Worm (Caenorhabditis elegans) whole organism, midembryonic: ENCODE data around the gene oac-2.
A peak's percentile ranks its signal among the peaks of the same experiment; 100 is the strongest.
"Not testable (repeated sequence)": the region's sequence is repeated elsewhere in the genome, so short reads cannot be mapped to it uniquely, and the experiment has no call there.

Experiments used
- T22C8.4 ChIP-seq: fragments of 200-800 bp; sonication (Bioruptor generic); IDR thresholded peaks from 2 replicates; pipeline ENCODE4 v1.3.6; 2022; ENCODE audit warnings: missing genetic modification characterization, missing compliant biosample characterization
- cog-1 ChIP-seq: sonication (generic microtip); optimal IDR thresholded peaks from 2 replicates; lab custom pipeline; 2016; ENCODE audit warnings: missing genetic modification characterization, missing compliant biosample characterization
- flt-1 ChIP-seq: fragments of 200-800 bp; sonication (Bioruptor generic); IDR thresholded peaks from 2 replicates; pipeline ENCODE4 v1.3.6; 2022; ENCODE audit warnings: missing genetic modification characterization, missing compliant biosample characterization
- klf-2 ChIP-seq: fragments of 200-800 bp; sonication (Bioruptor generic); conservative IDR thresholded peaks from 2 replicates; pipeline ENCODE4 v1.3.6; 2022; ENCODE audit warnings: missing genetic modification reagents, missing genetic modification characterization, missing compliant biosample characterization
- med-1 ChIP-seq: sonication (generic microtip); optimal IDR thresholded peaks from 2 replicates; lab custom pipeline; 2017; ENCODE audit warnings: missing genetic modification characterization, mild to moderate bottlenecking, missing compliant biosample characterization, antibody characterized with exemption, missing genetic modification reagents; ENCODE audit not compliant: insufficient read depth
- ref-1 ChIP-seq: fragments of 200-800 bp; sonication (Bioruptor generic); conservative IDR thresholded peaks from 2 replicates; pipeline ENCODE4 v1.3.6; 2022; ENCODE audit warnings: missing genetic modification reagents, missing genetic modification characterization, missing compliant biosample characterization
- tab-1 ChIP-seq: fragments of 200-800 bp; sonication (Bioruptor generic); IDR thresholded peaks from 2 replicates; pipeline ENCODE4 v1.3.6; 2022; ENCODE audit warnings: missing genetic modification characterization, missing compliant biosample characterization
- ztf-23 ChIP-seq: fragments of 200-800 bp; sonication (Bioruptor generic); IDR thresholded peaks from 2 replicates; pipeline ENCODE4 v1.3.6; 2022; ENCODE audit warnings: missing genetic modification reagents, missing genetic modification characterization, missing compliant biosample characterization
- ztf-29 ChIP-seq: fragments of 200-800 bp; sonication (Bioruptor generic); IDR thresholded peaks from 2 replicates; pipeline ENCODE4 v1.3.6; 2022; ENCODE audit warnings: missing genetic modification reagents, missing genetic modification characterization, missing compliant biosample characterization

Gene oac-2

ce11 chrV:3475021-3475420 lies at the start of gene oac-2:
TSS of gene oac-2 (minus strand) at chrV:3475121.
- no peak for TF ChIP-seq ref-1 (GFP tag; lab: Robert Waterston, UW)
- TF ChIP-seq T22C8.4 = no peak
- no peak for TF ChIP-seq ztf-29 (GFP tag; lab: Robert Waterston, UW)
- TF ChIP-seq klf-2 (GFP tag; lab: Robert Waterston, UW) = no peak
- no peak for TF ChIP-seq flt-1 (GFP tag; lab: Robert Waterston, UW)
- TF ChIP-seq med-1 = no peak
- TF ChIP-seq cog-1 (tag; lab: Kevin White, UChicago) = no peak
- no peak for TF ChIP-seq ztf-23 (GFP tag; lab: Robert Waterston, UW)
- no peak for TF ChIP-seq tab-1 (GFP tag; lab: Robert Waterston, UW)

- TF ChIP-seq klf-2 (GFP tag; lab: Robert Waterston, UW) (no peak), ztf-23 (GFP tag; lab: Robert Waterston, UW) (no peak), T22C8.4 (no peak), cog-1 (tag; lab: Kevin White, UChicago) (no peak), ref-1 (GFP tag; lab: Robert Waterston, UW) (no peak), flt-1 (GFP tag; lab: Robert Waterston, UW) (no peak)
These were observed 48.3 kb upstream of the oac-2 start, which contains the start of gene irg-1 for ce11 chrV:3523262-3523661. TSS of gene irg-1 (plus strand) at chrV:3523587.

- peak; percentile 65; the same call in 1 of the 2 replicates for TF ChIP-seq flt-1 (GFP tag; lab: Robert Waterston, UW)
These were observed 45.5 kb upstream of the oac-2 start for ce11 chrV:3520412-3520811.

- TF ChIP-seq tab-1 (GFP tag; lab: Robert Waterston, UW) = no peak
- no peak for TF ChIP-seq med-1
- TF ChIP-seq klf-2 (GFP tag; lab: Robert Waterston, UW) = no peak
- no peak for TF ChIP-seq T22C8.4
- no peak for TF ChIP-seq ztf-29 (GFP tag; lab: Robert Waterston, UW)
- TF ChIP-seq cog-1 (tag; lab: Kevin White, UChicago) = no peak
- TF ChIP-seq ztf-23 (GFP tag; lab: Robert Waterston, UW) = no peak
- TF ChIP-seq ref-1 (GFP tag; lab: Robert Waterston, UW) = no peak
- TF ChIP-seq flt-1 (GFP tag; lab: Robert Waterston, UW) = no peak
These were observed 43.0 kb upstream of the oac-2 start, which contains the start of gene str-227 for ce11 chrV:3517889-3518288. TSS of gene str-227 (plus strand) at chrV:3518189.

ce11 chrV:3512381-3512780 lies 37.5 kb upstream of the oac-2 start, which contains the start of gene str-226:
TSS of gene str-226 (plus strand) at chrV:3512681.
- no peak for TF ChIP-seq med-1
- no peak for TF ChIP-seq ztf-23 (GFP tag; lab: Robert Waterston, UW)
- no peak for TF ChIP-seq klf-2 (GFP tag; lab: Robert Waterston, UW)
- no peak for TF ChIP-seq tab-1 (GFP tag; lab: Robert Waterston, UW)
- no peak for TF ChIP-seq T22C8.4
- no peak for TF ChIP-seq flt-1 (GFP tag; lab: Robert Waterston, UW)
- no peak for TF ChIP-seq ref-1 (GFP tag; lab: Robert Waterston, UW)
- no peak for TF ChIP-seq cog-1 (tag; lab: Kevin White, UChicago)
- TF ChIP-seq ztf-29 (GFP tag; lab: Robert Waterston, UW) = no peak

- TF ChIP-seq ref-1 (GFP tag; lab: Robert Waterston, UW) (no peak), klf-2 (GFP tag; lab: Robert Waterston, UW) (no peak), T22C8.4 (no peak)
These were observed 35.0 kb upstream of the oac-2 start, which contains the start of gene str-228 for ce11 chrV:3509878-3510277. TSS of gene str-228 (plus strand) at chrV:3510178.

- TF ChIP-seq cog-1 (tag; lab: Kevin White, UChicago) (no peak), T22C8.4 (no peak), ztf-29 (GFP tag; lab: Robert Waterston, UW) (no peak), ztf-23 (GFP tag; lab: Robert Waterston, UW) (no peak), med-1 (no peak), tab-1 (GFP tag; lab: Robert Waterston, UW) (no peak), klf-2 (GFP tag; lab: Robert Waterston, UW) (no peak), ref-1 (GFP tag; lab: Robert Waterston, UW) (no peak), flt-1 (GFP tag; lab: Robert Waterston, UW) (no peak)
These were observed 32.8 kb upstream of the oac-2 start, which contains the start of gene str-225 for ce11 chrV:3507691-3508090. TSS of gene str-225 (plus strand) at chrV:3507822.

- TF ChIP-seq cog-1 (tag; lab: Kevin White, UChicago); ztf-23 (GFP tag; lab: Robert Waterston, UW); tab-1 (GFP tag; lab: Robert Waterston, UW): not testable (repeated sequence)
These were observed 31.3 kb upstream of the oac-2 start, which contains the start of gene ugt-64 for ce11 chrV:3506252-3506651. TSS of gene ugt-64 (minus strand) at chrV:3506352.

ce11 chrV:3505745-3506144 lies 30.8 kb upstream of the oac-2 start:
- no peak for TF ChIP-seq ztf-23 (GFP tag; lab: Robert Waterston, UW)
- TF ChIP-seq klf-2 (GFP tag; lab: Robert Waterston, UW) = no peak
- no peak for TF ChIP-seq flt-1 (GFP tag; lab: Robert Waterston, UW)
- no peak for TF ChIP-seq cog-1 (tag; lab: Kevin White, UChicago)
- TF ChIP-seq ref-1 (GFP tag; lab: Robert Waterston, UW) = no peak
- TF ChIP-seq ztf-29 (GFP tag; lab: Robert Waterston, UW) = no peak
- TF ChIP-seq med-1 = no peak
- no peak for TF ChIP-seq T22C8.4
- no peak for TF ChIP-seq tab-1 (GFP tag; lab: Robert Waterston, UW)

- TF ChIP-seq T22C8.4 (no peak), ref-1 (GFP tag; lab: Robert Waterston, UW) (no peak)
These were observed 27.1 kb upstream of the oac-2 start, which contains the start of the genes C07G3.8 and C07G3.10 for ce11 chrV:3502038-3502437. TSS of gene C07G3.8 (minus strand) at chrV:3502138. TSS of gene C07G3.10 (plus strand) at chrV:3502307.
